Fruit fly (Drosophila melanogaster): ENCODE data around the gene Grip163.

dm6 chr3L:12004136-12004535 is 6.2 kb upstream of the Grip163 start:
- TF ChIP-seq CG3032 (tag; optimal IDR thresholded peaks at IDR 0.05) (no peak), vri (GFP tag; optimal IDR thresholded peaks at IDR 0.05) (no peak), Gug (GFP tag; IDR thresholded peaks at IDR 0.05) (no peak), Sox102F (GFP tag; optimal IDR thresholded peaks at IDR 0.05) (no peak), CG9139 (GFP tag; optimal IDR thresholded peaks at IDR 0.05) (no peak), Ets21C (GFP tag; optimal IDR thresholded peaks at IDR 0.05) (no peak), CG15336 (GFP tag; IDR thresholded peaks at IDR 0.05) (no peak)
